Fruit fly (Drosophila melanogaster): ENCODE data around the gene Argk2.

DNA sequence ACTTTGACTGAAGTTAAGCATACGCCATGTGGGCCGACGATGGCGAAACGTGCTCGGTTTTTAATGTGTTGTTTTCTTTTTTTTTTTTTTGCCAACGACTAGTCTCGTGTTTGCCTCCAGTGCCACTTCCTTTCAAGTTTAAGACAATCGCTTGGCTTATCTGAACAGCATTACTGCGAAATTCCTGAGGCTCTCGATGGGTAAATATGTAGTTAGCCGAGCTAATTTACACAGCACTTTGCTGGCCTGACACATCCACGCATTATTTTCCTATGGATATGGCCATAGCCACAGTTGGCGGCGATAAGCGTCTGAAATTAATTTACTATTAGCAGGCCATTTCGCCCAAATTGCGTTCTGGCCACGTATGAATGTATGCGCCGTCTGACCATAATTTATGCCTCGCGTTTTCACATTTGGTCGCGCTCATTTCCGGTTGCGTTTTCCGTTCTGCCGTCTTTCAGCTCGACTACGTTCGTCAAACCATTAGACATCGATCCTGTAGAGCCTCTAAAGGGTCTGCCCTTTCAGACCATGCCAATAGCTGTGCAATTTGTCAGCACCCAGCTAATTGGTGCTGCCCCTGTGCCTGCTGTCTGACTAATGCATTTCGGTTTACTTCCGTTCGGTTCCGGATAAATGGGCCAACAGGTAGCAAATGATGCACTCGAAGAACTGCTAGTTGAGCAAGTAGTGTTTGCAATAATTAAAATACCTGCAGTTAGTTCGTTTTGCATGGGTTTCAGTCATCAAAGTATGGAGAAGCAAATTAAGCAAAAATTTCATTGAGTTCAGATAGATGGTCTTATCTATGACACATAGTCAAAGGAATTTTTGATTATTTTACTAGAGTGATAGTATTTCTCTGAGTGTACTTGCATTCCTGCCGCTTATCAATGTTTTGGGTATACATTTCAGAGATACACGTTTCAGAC lies 26.5 kb upstream of the Argk2 start:
- TF ChIP-seq Oli (tag; optimal IDR thresholded peaks at IDR 0.05) (no peak), MBD-R2 (GFP tag; IDR thresholded peaks at IDR 0.05) (no peak), lab (GFP tag; optimal IDR thresholded peaks at IDR 0.05) (peak; percentile 51), lilli (GFP tag; optimal IDR thresholded peaks at IDR 0.05) (no peak), Med (GFP tag) (peak; percentile 67), ranshi (GFP tag; IDR thresholded peaks at IDR 0.05) (no peak), Mes4 (GFP tag; optimal IDR thresholded peaks at IDR 0.05) (no peak), Hmx (GFP tag; optimal IDR thresholded peaks at IDR 0.05) (no peak), CG15514 (GFP tag; optimal IDR thresholded peaks at IDR 0.05) (no peak), Scr (GFP tag; IDR thresholded peaks at IDR 0.05; ENCODE audit: partially characterized antibody) (no peak)
